Fruit fly (Drosophila melanogaster) whole organism, embryonic: Measurements from ENCODE around the gene Ctr9.

ENCODE experiments used
- ATbp ChIP-seq: fragments of 200-800 bp; sonication (Bioruptor generic); optimal IDR thresholded peaks from 2 replicates; lab custom pipeline; 2017; ENCODE audit warnings: missing biosample characterization, mild to moderate bottlenecking, missing genetic modification characterization, missing genetic modification reagents
- B-H1 ChIP-seq: fragments of 200-800 bp; sonication (Bioruptor generic); IDR thresholded peaks from 3 replicates; pipeline ENCODE4 v1.3.6; 2022; ENCODE audit warnings: missing biosample characterization, missing genetic modification characterization
- BEAF-32 ChIP-seq: fragments of 200-800 bp; sonication (Bioruptor generic); optimal IDR thresholded peaks from 3 replicates; lab custom pipeline; 2017; ENCODE audit warnings: missing biosample characterization, missing genetic modification characterization, mild to moderate bottlenecking, moderate library complexity, missing genetic modification reagents
- CG10267 ChIP-seq: fragments of 200-800 bp; sonication (Bioruptor generic); optimal IDR thresholded peaks from 2 replicates; lab custom pipeline; 2018; ENCODE audit warnings: missing biosample characterization, mild to moderate bottlenecking, missing genetic modification characterization, moderate library complexity
- CG10321 ChIP-seq: fragments of 200-800 bp; sonication (Bioruptor generic); IDR thresholded peaks from 2 replicates; pipeline ENCODE4 v1.3.6; 2022; ENCODE audit warnings: missing biosample characterization, missing genetic modification characterization
- CG10979 ChIP-seq: fragments of 200-800 bp; sonication (Bioruptor generic); optimal IDR thresholded peaks from 2 replicates; lab custom pipeline; 2018; ENCODE audit warnings: missing biosample characterization, mild to moderate bottlenecking, missing genetic modification characterization, moderate library complexity
- CG12219 ChIP-seq: fragments of 200-800 bp; sonication (Bioruptor generic); optimal IDR thresholded peaks from 3 replicates; lab custom pipeline; 2018; ENCODE audit warnings: missing biosample characterization, mild to moderate bottlenecking, missing genetic modification characterization
- CG15011 ChIP-seq: fragments of 200-800 bp; sonication (Bioruptor generic); optimal IDR thresholded peaks from 3 replicates; lab custom pipeline; 2018; ENCODE audit warnings: missing biosample characterization, mild to moderate bottlenecking, missing genetic modification characterization
- CG17829 ChIP-seq: fragments of 200-800 bp; optimal IDR thresholded peaks from 2 replicates; lab custom pipeline; 2019; ENCODE audit warnings: missing biosample characterization, mild to moderate bottlenecking, missing genetic modification characterization, moderate library complexity
- CG1832 ChIP-seq: fragments of 200-800 bp; sonication (Bioruptor generic); optimal IDR thresholded peaks from 2 replicates; lab custom pipeline; 2017; ENCODE audit warnings: missing biosample characterization, mild to moderate bottlenecking, missing genetic modification characterization, inconsistent platforms
- CG30403 ChIP-seq: fragments of 200-800 bp; sonication (Bioruptor generic); optimal IDR thresholded peaks from 3 replicates; lab custom pipeline; 2016; ENCODE audit warnings: missing biosample characterization, missing genetic modification characterization
- CG33213 ChIP-seq: fragments of 200-800 bp; sonication (Bioruptor generic); optimal IDR thresholded peaks from 3 replicates; lab custom pipeline; 2016; ENCODE audit warnings: missing biosample characterization, missing genetic modification characterization
- CG33557 ChIP-seq: fragments of 200-800 bp; sonication (Bioruptor generic); optimal IDR thresholded peaks from 2 replicates; lab custom pipeline; 2019; ENCODE audit warnings: missing biosample characterization, mild to moderate bottlenecking, missing genetic modification characterization, moderate library complexity
- CG3995 ChIP-seq: fragments of 200-800 bp; sonication (Bioruptor generic); optimal IDR thresholded peaks from 3 replicates; lab custom pipeline; 2016; ENCODE audit warnings: missing biosample characterization, missing genetic modification characterization
- CG4707 ChIP-seq: fragments of 200-800 bp; sonication (Bioruptor generic); optimal IDR thresholded peaks from 2 replicates; lab custom pipeline; 2018; ENCODE audit warnings: missing biosample characterization, mild to moderate bottlenecking, missing genetic modification characterization, moderate library complexity
- CG7987 ChIP-seq: fragments of 200-800 bp; sonication (Bioruptor generic); optimal IDR thresholded peaks from 2 replicates; lab custom pipeline; 2018; ENCODE audit warnings: missing biosample characterization, mild to moderate bottlenecking, missing genetic modification characterization, moderate library complexity
- CG8765 ChIP-seq: fragments of 200-800 bp; sonication (Bioruptor generic); IDR thresholded peaks from 2 replicates; pipeline ENCODE4 v1.3.6; 2022; ENCODE audit warnings: missing biosample characterization, missing genetic modification characterization
- Dbx ChIP-seq: fragments of 200-800 bp; sonication (Bioruptor generic); IDR thresholded peaks from 3 replicates; pipeline ENCODE4 v1.3.6; 2022; ENCODE audit warnings: missing biosample characterization, missing genetic modification characterization
- Dfd ChIP-seq, 2 experiments: fragments of >200 bp; optimal IDR thresholded peaks; 2 replicates each; lab custom pipeline; 2017; ENCODE audit warnings: missing biosample characterization in 2 of 2, missing genetic modification characterization in 2 of 2
- Dll ChIP-seq: fragments of 200-800 bp; sonication (Bioruptor generic); IDR thresholded peaks from 4 replicates; pipeline ENCODE4 v1.3.6; 2022; ENCODE audit warnings: missing biosample characterization, missing genetic modification characterization; ENCODE audit not compliant: partially characterized antibody
- ERR ChIP-seq: fragments of 200-800 bp; sonication (Bioruptor generic); optimal IDR thresholded peaks from 2 replicates; lab custom pipeline; 2016; ENCODE audit warnings: missing biosample characterization, missing genetic modification characterization
- HLH54F ChIP-seq: fragments of 200-800 bp; sonication (Bioruptor generic); optimal IDR thresholded peaks from 3 replicates; lab custom pipeline; 2016; ENCODE audit warnings: missing biosample characterization, missing genetic modification characterization
- Hmx ChIP-seq: fragments of 200-800 bp; sonication (Bioruptor generic); optimal IDR thresholded peaks from 2 replicates; lab custom pipeline; 2016; ENCODE audit warnings: missing biosample characterization, missing genetic modification characterization
- Lhr ChIP-seq: fragments of 200-800 bp; sonication (Bioruptor generic); optimal IDR thresholded peaks from 3 replicates; lab custom pipeline; 2017; ENCODE audit warnings: mild to moderate bottlenecking, missing biosample characterization, missing genetic modification reagents, missing genetic modification characterization
- MESR4 ChIP-seq: fragments of 200-800 bp; sonication (Bioruptor generic); optimal IDR thresholded peaks from 2 replicates; lab custom pipeline; 2018; ENCODE audit warnings: missing biosample characterization, mild to moderate bottlenecking, missing genetic modification characterization, moderate library complexity
- NC2α ChIP-seq: fragments of 200-800 bp; sonication (Bioruptor generic); optimal IDR thresholded peaks from 2 replicates; lab custom pipeline; 2016; ENCODE audit warnings: missing biosample characterization, missing genetic modification characterization
- Opbp ChIP-seq: fragments of 200-800 bp; sonication (Bioruptor generic); IDR thresholded peaks from 3 replicates; pipeline ENCODE4 v1.3.6; 2022; ENCODE audit warnings: missing biosample characterization, missing genetic modification characterization; ENCODE audit not compliant: partially characterized antibody
- Pdp1 ChIP-seq, 2 experiments: fragments of 200-800 bp; sonication (Bioruptor generic); optimal IDR thresholded peaks; 3 replicates each; lab custom pipeline; 2016; ENCODE audit warnings: missing biosample characterization in 2 of 2, missing genetic modification characterization in 2 of 2, mild to moderate bottlenecking in 1 of 2, moderate library complexity in 1 of 2
- ap ChIP-seq: fragments of 200-800 bp; sonication (Bioruptor generic); IDR thresholded peaks from 2 replicates; pipeline ENCODE4 v1.3.6; 2022; ENCODE audit warnings: missing biosample characterization, missing genetic modification characterization
- ato ChIP-seq: fragments of 200-800 bp; sonication (Bioruptor generic); IDR thresholded peaks from 2 replicates; pipeline ENCODE4 v1.3.6; 2022; ENCODE audit warnings: missing biosample characterization, missing genetic modification characterization; ENCODE audit not compliant: partially characterized antibody
- bbx ChIP-seq: fragments of 200-800 bp; sonication (Bioruptor generic); IDR thresholded peaks from 2 replicates; pipeline ENCODE4 v1.3.6; 2022; ENCODE audit warnings: missing biosample characterization, missing genetic modification characterization; ENCODE audit not compliant: partially characterized antibody
- dati ChIP-seq: fragments of 200-800 bp; sonication (Bioruptor generic); IDR thresholded peaks from 2 replicates; pipeline ENCODE4 v1.3.6; 2022; ENCODE audit warnings: missing biosample characterization, missing genetic modification characterization
- gem ChIP-seq: fragments of 200-800 bp; sonication (Bioruptor generic); optimal IDR thresholded peaks from 2 replicates; lab custom pipeline; 2019; ENCODE audit warnings: missing biosample characterization, mild to moderate bottlenecking, missing genetic modification characterization, moderate library complexity
- luna ChIP-seq: fragments of 200-800 bp; sonication (Bioruptor generic); optimal IDR thresholded peaks from 2 replicates; lab custom pipeline; 2016; ENCODE audit warnings: missing biosample characterization, missing genetic modification characterization
- mam ChIP-seq: fragments of 200-800 bp; sonication (Bioruptor generic); optimal IDR thresholded peaks from 3 replicates; lab custom pipeline; 2016; ENCODE audit warnings: missing biosample characterization, missing genetic modification characterization
- pb ChIP-seq: fragments of 200-800 bp; sonication (Bioruptor generic); optimal IDR thresholded peaks from 3 replicates; lab custom pipeline; 2016; ENCODE audit warnings: missing biosample characterization, missing genetic modification characterization
- prd ChIP-seq, 3 experiments: fragments of >200 bp in 2 of 3; fragments of 200-800 bp in 1 of 3; sonication (Bioruptor generic) in 1 of 3; optimal IDR thresholded peaks in 2 of 3; IDR thresholded peaks in 1 of 3; 2 replicates in 2 of 3; 3 replicates in 1 of 3; pipeline versions ENCODE4 v1.3.6 to Lab custom; 2017 to 2022; ENCODE audit warnings: missing biosample characterization in 1 of 3, missing genetic modification characterization in 1 of 3
- pzg ChIP-seq: fragments of 200-800 bp; sonication (Bioruptor generic); optimal IDR thresholded peaks from 3 replicates; lab custom pipeline; 2018; ENCODE audit warnings: missing biosample characterization, mild to moderate bottlenecking, missing genetic modification characterization, moderate library complexity
- ranshi ChIP-seq: fragments of 200-800 bp; sonication (Bioruptor generic); IDR thresholded peaks from 2 replicates; pipeline ENCODE4 v1.3.6; 2022; ENCODE audit warnings: missing biosample characterization, missing genetic modification characterization
- salm ChIP-seq: fragments of 200-800 bp; sonication (Bioruptor generic); optimal IDR thresholded peaks from 2 replicates; lab custom pipeline; 2018; ENCODE audit warnings: missing biosample characterization, mild to moderate bottlenecking, missing genetic modification characterization
- schlank ChIP-seq: fragments of 200-800 bp; sonication (Bioruptor generic); optimal IDR thresholded peaks from 2 replicates; lab custom pipeline; 2018; ENCODE audit warnings: missing biosample characterization, mild to moderate bottlenecking, missing genetic modification characterization
- seq ChIP-seq: fragments of 200-800 bp; sonication (Bioruptor generic); IDR thresholded peaks from 2 replicates; pipeline ENCODE4 v1.3.6; 2022; ENCODE audit warnings: missing biosample characterization, missing genetic modification characterization
- sna ChIP-seq: fragments of 200-800 bp; sonication (Bioruptor generic); IDR thresholded peaks from 2 replicates; pipeline ENCODE4 v1.3.6; 2022; ENCODE audit warnings: missing biosample characterization, missing genetic modification characterization; ENCODE audit not compliant: partially characterized antibody
- sob ChIP-seq: fragments of 200-800 bp; sonication (Bioruptor generic); IDR thresholded peaks from 2 replicates; pipeline ENCODE4 v1.3.6; 2022; ENCODE audit warnings: missing biosample characterization, missing genetic modification characterization
- stc ChIP-seq: fragments of 200-800 bp; sonication (Bioruptor generic); IDR thresholded peaks from 2 replicates; pipeline ENCODE4 v1.3.6; 2022; ENCODE audit warnings: missing biosample characterization, missing genetic modification characterization
- toy ChIP-seq: fragments of 200-800 bp; sonication (Bioruptor generic); IDR thresholded peaks from 2 replicates; pipeline ENCODE4 v1.3.6; 2022; ENCODE audit warnings: missing biosample characterization, missing genetic modification characterization
- twi ChIP-seq: fragments of 200-800 bp; optimal IDR thresholded peaks from 2 replicates; lab custom pipeline; 2019; ENCODE audit warnings: missing biosample characterization, mild to moderate bottlenecking, missing genetic modification characterization, moderate library complexity
- vfl ChIP-seq: fragments of 200-800 bp; sonication (Bioruptor generic); optimal IDR thresholded peaks from 2 replicates; lab custom pipeline; 2016; ENCODE audit warnings: missing biosample characterization, missing genetic modification characterization

The Ctr9 gene

DNA sequence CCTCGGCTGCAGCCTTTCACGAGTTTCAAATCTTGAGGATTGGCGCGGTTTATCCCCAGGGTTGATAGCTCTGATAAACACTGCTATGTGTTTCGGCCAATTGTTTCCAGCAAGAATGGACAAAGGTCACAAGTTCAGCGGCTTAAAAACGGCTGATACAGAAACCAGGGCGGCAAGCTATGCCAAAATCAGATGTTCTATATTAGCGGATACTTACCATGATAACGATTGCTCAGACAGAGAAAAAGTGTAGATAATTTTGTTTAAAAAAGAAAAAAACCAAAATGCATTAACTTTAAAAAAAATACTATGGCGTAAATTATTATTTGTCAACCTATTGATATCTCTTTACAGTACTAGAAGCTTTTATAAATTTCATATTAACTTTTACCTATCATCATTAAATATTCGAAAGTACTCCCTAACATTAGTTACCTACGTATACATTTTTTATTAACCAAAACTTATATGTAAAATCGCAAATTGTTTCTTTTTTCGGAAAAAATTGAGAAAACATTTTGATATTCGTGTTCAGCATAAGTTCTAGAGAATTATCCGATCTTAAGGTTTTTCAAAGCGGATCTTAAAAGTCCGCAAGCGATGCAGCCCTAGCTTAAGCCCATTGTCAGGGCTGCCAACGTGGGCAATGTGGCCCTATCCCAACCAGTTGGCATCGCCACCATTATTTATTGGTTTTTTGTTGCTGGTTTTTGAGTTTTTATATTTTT, 6.2 kb downstream of the Ctr9 start, which contains the start of the genes sturkopf and Herc4 (continued):
- peak; percentile 43 for TF ChIP-seq ranshi (GFP tag; lab: Robert Waterston, UW)
- no peak for TF ChIP-seq CG1832 (GFP tag; lab: Kevin White, UChicago)
- TF ChIP-seq Dbx (GFP tag; lab: Robert Waterston, UW), result peak; percentile 50; the same call in 1 of the 3 replicates
- peak; percentile 67 for TF ChIP-seq schlank (tag; lab: Kevin White, UChicago)
- peak; percentile 58 for TF ChIP-seq CG10267
- TF ChIP-seq Opbp (GFP tag; lab: Robert Waterston, UW), result peak; percentile 37; the same call in 1 of the 3 replicates
- TF ChIP-seq NC2α (GFP tag; lab: Kevin White, UChicago), result peak; percentile 22
- TF ChIP-seq B-H1 (GFP tag; lab: Robert Waterston, UW), result peak; percentile 16; the same call in 1 of the 3 replicates
- no peak for TF ChIP-seq CG3995 (GFP tag; lab: Kevin White, UChicago)
- no peak; the same call in 1 of the 2 replicates for TF ChIP-seq CG8765
- peak; percentile 43 for TF ChIP-seq twi (tag; lab: Kevin White, UChicago)
- no peak for TF ChIP-seq CG15011 (GFP tag; lab: Kevin White, UChicago)
- TF ChIP-seq CG7987, result peak; percentile 22
- peak; percentile 18; the same call in 1 of the 2 replicates for TF ChIP-seq toy (GFP tag; lab: Robert Waterston, UW)
- peak; percentile 88 for TF ChIP-seq gem (tag; lab: Kevin White, UChicago)
- TF ChIP-seq CG30403 (GFP tag; lab: Kevin White, UChicago), result peak; percentile 94
- no peak for TF ChIP-seq CG10321 (GFP tag; lab: Robert Waterston, UW)
- TF ChIP-seq Dll (GFP tag; lab: Robert Waterston, UW), result no peak
- TF ChIP-seq CG17829 (tag; lab: Kevin White, UChicago), result peak; percentile 67
- TF ChIP-seq CG4707 (GFP tag; lab: Kevin White, UChicago), result no peak
- peak; percentile 81 for TF ChIP-seq luna (GFP tag; lab: Kevin White, UChicago)
- TF ChIP-seq Hmx (GFP tag; lab: Kevin White, UChicago), result no peak
- no peak for TF ChIP-seq stc
- peak in 1 of 2 experiments; percentile 9 for TF ChIP-seq Dfd (GFP tag; optimal IDR thresholded peaks at IDR 0.05; lab: Kevin White, UChicago)
- peak; percentile 74 for TF ChIP-seq ERR (GFP tag; lab: Kevin White, UChicago)
- peak; percentile 41 for TF ChIP-seq salm
- TF ChIP-seq sna (GFP tag; lab: Robert Waterston, UW), result no peak
- peak; percentile 6 for TF ChIP-seq Lhr (GFP tag; lab: Kevin White, UChicago)
- peak; percentile 29 for TF ChIP-seq CG12219
- TF ChIP-seq ATbp, result peak; percentile 48
- peak; percentile 36 for TF ChIP-seq BEAF-32 (GFP tag; lab: Kevin White, UChicago)
- peak; percentile 60 to 87 for TF ChIP-seq Pdp1 (GFP tag; optimal IDR thresholded peaks at IDR 0.05; lab: Kevin White, UChicago)
- peak; percentile 96 for TF ChIP-seq mam
- TF ChIP-seq seq (GFP tag; lab: Robert Waterston, UW), result no peak
- no peak for TF ChIP-seq prd (optimal IDR thresholded peaks at IDR 0.05; lab: Kevin White, UChicago)
- TF ChIP-seq prd (GFP tag; IDR thresholded peaks at IDR 0.05; lab: Robert Waterston, UW), result peak; percentile 62; the same call in 2 of the 3 replicates
- TF ChIP-seq CG33213 (GFP tag; lab: Kevin White, UChicago), result no peak
- TF ChIP-seq vfl (GFP tag; lab: Kevin White, UChicago), result peak; percentile 85
- TF ChIP-seq bbx (GFP tag; lab: Robert Waterston, UW), result 0 out of 2 replicates have a peak, but pooled peaks have one; percentile 7
- TF ChIP-seq pb, result peak; percentile 27
- peak; percentile 41 for TF ChIP-seq MESR4 (GFP tag; lab: Kevin White, UChicago)
- TF ChIP-seq HLH54F (GFP tag; lab: Kevin White, UChicago), result peak; percentile 81
- 0 out of 2 replicates have a peak, but pooled peaks have one; percentile 21 for TF ChIP-seq ap (GFP tag; lab: Robert Waterston, UW)
- TF ChIP-seq CG33557, result peak; percentile 65
- TF ChIP-seq dati (GFP tag; lab: Robert Waterston, UW), result no peak
- peak; percentile 54 for TF ChIP-seq sob (GFP tag; lab: Robert Waterston, UW)
- peak; percentile 59 for TF ChIP-seq pzg
- peak; percentile 40 for TF ChIP-seq CG10979 (tag; lab: Kevin White, UChicago)
- TF ChIP-seq ato (GFP tag; lab: Robert Waterston, UW), result no peak
